Worm (Caenorhabditis elegans) whole organism, mixed stage, embryonic: Measurements from ENCODE around the gene glb-17.

Experiments used
- blmp-1 ChIP-seq: fragments of 150-350 bp; optimal IDR thresholded peaks from 2 replicates; lab custom pipeline; 2014; ENCODE audit warnings: missing biosample characterization, missing genetic modification characterization
- ces-1 ChIP-seq: fragments of 150-350 bp; optimal IDR thresholded peaks from 2 replicates; lab custom pipeline; 2014; ENCODE audit warnings: missing biosample characterization, missing genetic modification reagents, missing genetic modification characterization

ce11 chrX:9565881-9566280 lies 10.9 kb downstream of the glb-17 start, which contains the start of gene moc-5:
- no peak for TF ChIP-seq ces-1
- TF ChIP-seq blmp-1, result no peak
